Worm (Caenorhabditis elegans) whole organism, L2 larva: ENCODE results near the gene F47B10.4.

Experiments used
- F13H6.1 ChIP-seq: sonication (generic microtip); optimal IDR thresholded peaks from 2 replicates; lab custom pipeline; 2016; ENCODE audit warnings: missing genetic modification characterization, missing compliant biosample characterization
- aly-2 ChIP-seq: fragments of 150-350 bp; optimal IDR thresholded peaks from 2 replicates; lab custom pipeline; 2014; ENCODE audit warnings: missing biosample characterization, missing genetic modification characterization
- ama-1 ChIP-seq: fragments of 150-350 bp; optimal IDR thresholded peaks from 2 replicates; lab custom pipeline; 2018; ENCODE audit warnings: inconsistent platforms
- ceh-82 ChIP-seq: fragments of 150-350 bp; optimal IDR thresholded peaks from 2 replicates; lab custom pipeline; 2014; ENCODE audit warnings: missing biosample characterization, missing genetic modification characterization
- egl-27 ChIP-seq: sonication (generic microtip); optimal IDR thresholded peaks from 3 replicates; lab custom pipeline; 2017; ENCODE audit warnings: missing biosample characterization, missing genetic modification reagents, missing genetic modification characterization
- mab-5 ChIP-seq: fragments of 150-350 bp; optimal IDR thresholded peaks from 2 replicates; lab custom pipeline; 2014; ENCODE audit warnings: missing biosample characterization, missing genetic modification characterization
- nhr-10 ChIP-seq: sonication (generic microtip); optimal IDR thresholded peaks from 2 replicates; lab custom pipeline; 2017; ENCODE audit warnings: missing biosample characterization, missing genetic modification characterization
- nhr-11 ChIP-seq: fragments of 150-350 bp; optimal IDR thresholded peaks from 2 replicates; lab custom pipeline; 2014; ENCODE audit warnings: missing biosample characterization, missing genetic modification characterization
- nhr-237 ChIP-seq: fragments of 150-350 bp; optimal IDR thresholded peaks from 2 replicates; lab custom pipeline; 2014; ENCODE audit warnings: missing biosample characterization, missing genetic modification characterization
- nhr-25 ChIP-seq: fragments of 150-350 bp; sonication (generic microtip); optimal IDR thresholded peaks from 3 replicates; lab custom pipeline; 2014; ENCODE audit warnings: missing biosample characterization, missing genetic modification characterization
- skn-1 ChIP-seq: sonication (generic microtip); optimal IDR thresholded peaks from 2 replicates; lab custom pipeline; 2017; ENCODE audit warnings: missing biosample characterization, missing genetic modification characterization
- unc-62 ChIP-seq: fragments of 150-350 bp; optimal IDR thresholded peaks from 2 replicates; lab custom pipeline; 2014; ENCODE audit warnings: missing biosample characterization, missing genetic modification reagents, missing genetic modification characterization
- ztf-11 ChIP-seq: sonication (generic microtip); optimal IDR thresholded peaks from 2 replicates; lab custom pipeline; 2017; ENCODE audit warnings: missing biosample characterization, missing genetic modification characterization
- ztf-4 ChIP-seq: fragments of 150-350 bp; optimal IDR thresholded peaks from 2 replicates; lab custom pipeline; 2014; ENCODE audit warnings: missing biosample characterization, missing genetic modification characterization

DNA sequence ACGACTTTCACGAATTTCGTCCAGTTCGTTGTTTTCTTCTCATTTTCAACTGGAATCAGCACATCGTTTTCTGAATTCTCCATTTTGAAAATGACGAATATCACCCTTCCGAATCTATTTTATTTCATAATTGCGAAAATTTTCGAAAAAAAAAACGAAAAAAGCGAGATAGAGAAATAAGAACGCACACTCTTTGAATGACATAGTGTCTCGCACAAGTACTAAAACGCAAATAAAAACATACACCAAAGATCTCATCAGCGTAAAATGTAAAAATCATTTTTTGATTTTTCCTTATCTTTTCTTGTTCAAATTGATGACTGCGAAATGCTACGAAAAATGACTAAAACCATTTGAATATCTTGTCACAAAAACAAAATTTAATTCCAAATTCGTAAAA, 26.7 kb upstream of the F47B10.4 start, which contains the start of gene pgp-8:
- TF ChIP-seq ztf-4 (tag; lab: Kevin White, UChicago) (no peak), unc-62 (no peak), F13H6.1 (no peak), ama-1 (lab: Kevin White, UChicago) (no peak), skn-1 (tag; lab: Kevin White, UChicago) (no peak), nhr-237 (no peak), aly-2 (tag; lab: Kevin White, UChicago) (no peak), mab-5 (no peak), nhr-11 (tag; lab: Kevin White, UChicago) (no peak), egl-27 (no peak), nhr-25 (tag; lab: Kevin White, UChicago) (no peak), nhr-10 (tag; lab: Kevin White, UChicago) (no peak), ztf-11 (tag; lab: Kevin White, UChicago) (no peak), ceh-82 (tag; lab: Kevin White, UChicago) (no peak)
